Worm (Caenorhabditis elegans): ENCODE results near the gene Y53F4B.21.

DNA sequence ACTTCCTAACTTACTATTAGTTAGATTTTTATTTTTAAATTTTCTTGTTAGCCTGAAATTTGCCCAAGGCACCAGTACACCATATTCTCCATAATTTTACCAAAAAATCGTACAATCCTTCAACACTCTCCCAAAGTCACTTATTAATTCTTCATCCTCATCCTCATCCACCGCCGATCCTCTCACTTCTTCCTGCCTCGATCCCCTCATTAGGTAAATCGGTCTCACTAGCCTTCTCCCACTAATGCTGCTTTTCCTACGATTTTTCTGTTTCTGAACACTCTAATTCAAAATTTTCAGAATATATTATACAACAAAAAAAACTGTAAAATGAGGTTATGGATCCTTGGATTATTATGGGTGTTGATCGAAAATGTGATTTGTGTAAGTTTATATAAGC lies 45.9 kb downstream of the Y53F4B.21 start, which contains the start of gene Y53F4B.25:
- TF ChIP-seq ref-1 (GFP tag; conservative IDR thresholded peaks at IDR 0.05) (no peak), klf-2 (GFP tag; conservative IDR thresholded peaks at IDR 0.05) (no peak), flt-1 (GFP tag; IDR thresholded peaks at IDR 0.05) (no peak), ztf-23 (GFP tag; IDR thresholded peaks at IDR 0.05) (no peak), cog-1 (tag; optimal IDR thresholded peaks at IDR 0.05) (no peak)
